Worm (Caenorhabditis elegans) whole organism, L4 larva: ENCODE results near the gene C27A2.7.

Source experiments
- F37D6.2 ChIP-seq: sonication (generic microtip); optimal IDR thresholded peaks from 2 replicates; lab custom pipeline; 2016; ENCODE audit warnings: mild to moderate bottlenecking, missing genetic modification characterization, missing compliant biosample characterization
- F49E8.2 ChIP-seq: sonication (generic microtip); optimal IDR thresholded peaks from 2 replicates; lab custom pipeline; 2016; ENCODE audit warnings: missing compliant biosample characterization, mild to moderate bottlenecking, missing genetic modification characterization, borderline replicate concordance
- T26A8.4 ChIP-seq: fragments of 200-800 bp; sonication (Bioruptor generic); IDR thresholded peaks from 2 replicates; pipeline ENCODE4 v1.3.6; 2022; ENCODE audit warnings: missing genetic modification characterization, missing compliant biosample characterization
- Y105C5A.15 ChIP-seq: fragments of 200-800 bp; sonication (Bioruptor generic); IDR thresholded peaks from 2 replicates; pipeline ENCODE4 v1.3.6; 2022; ENCODE audit warnings: missing genetic modification characterization, missing compliant biosample characterization
- Y75B8A.6 ChIP-seq: fragments of 200-800 bp; sonication (Bioruptor generic); IDR thresholded peaks from 2 replicates; pipeline ENCODE4 v1.3.6; 2022; ENCODE audit warnings: missing genetic modification reagents, missing genetic modification characterization, missing compliant biosample characterization
- ZK546.5 ChIP-seq, 2 experiments: sonication (generic microtip); optimal IDR thresholded peaks; 2 replicates each; lab custom pipeline; 2017; ENCODE audit warnings: missing biosample characterization in 2 of 2, missing genetic modification characterization in 2 of 2
- aha-1 ChIP-seq: fragments of 150-350 bp; peaks from one replicate; lab custom pipeline; 2014; ENCODE audit warnings: missing biosample characterization, missing genetic modification characterization
- aly-2 ChIP-seq: sonication (generic microtip); optimal IDR thresholded peaks from 2 replicates; lab custom pipeline; 2018; ENCODE audit warnings: missing biosample characterization, missing genetic modification characterization
- ama-1 ChIP-seq: fragments of 150-350 bp; optimal IDR thresholded peaks from 2 replicates; lab custom pipeline; 2014; ENCODE audit warnings: inconsistent platforms, mixed read lengths
- ceh-28 ChIP-seq: fragments of 150-350 bp; optimal IDR thresholded peaks from 2 replicates; lab custom pipeline; 2014; ENCODE audit warnings: missing biosample characterization, missing genetic modification reagents, missing genetic modification characterization
- ceh-44 ChIP-seq: fragments of 200-800 bp; sonication (Bioruptor generic); IDR thresholded peaks from 2 replicates; pipeline ENCODE4 v1.3.6; 2022; ENCODE audit warnings: missing genetic modification reagents, missing genetic modification characterization, missing compliant biosample characterization
- cey-2 ChIP-seq: sonication (generic microtip); optimal IDR thresholded peaks from 3 replicates; lab custom pipeline; 2017; ENCODE audit warnings: missing genetic modification characterization, mild to moderate bottlenecking, missing compliant biosample characterization, antibody characterized with exemption, borderline replicate concordance; ENCODE audit not compliant: insufficient read depth
- daf-12 ChIP-seq: fragments of 150-350 bp; optimal IDR thresholded peaks from 2 replicates; lab custom pipeline; 2014; ENCODE audit warnings: missing biosample characterization, missing genetic modification reagents, missing genetic modification characterization
- daf-16 ChIP-seq, 3 experiments: sonication (generic microtip); optimal IDR thresholded peaks; 2 replicates each; lab custom pipeline; 2016 to 2017; ENCODE audit warnings: missing genetic modification characterization in 3 of 3, missing genetic modification reagents in 3 of 3, mild to moderate bottlenecking in 2 of 3, missing compliant biosample characterization in 2 of 3, missing biosample characterization in 1 of 3, moderate library complexity in 1 of 3
- daf-19 ChIP-seq: fragments of 200-800 bp; sonication (Bioruptor generic); conservative IDR thresholded peaks from 2 replicates; pipeline ENCODE4 v1.3.6; 2022; ENCODE audit warnings: missing genetic modification characterization, missing compliant biosample characterization
- dmd-6 ChIP-seq: fragments of 200-800 bp; sonication (Bioruptor generic); IDR thresholded peaks from 2 replicates; pipeline ENCODE4 v1.3.6; 2022; ENCODE audit warnings: missing genetic modification reagents, missing genetic modification characterization, missing compliant biosample characterization
- dmd-8 ChIP-seq: fragments of 200-800 bp; sonication (Bioruptor generic); IDR thresholded peaks from 2 replicates; pipeline ENCODE4 v1.3.6; 2022; ENCODE audit warnings: missing genetic modification characterization, missing compliant biosample characterization
- dve-1 ChIP-seq: sonication (generic microtip); optimal IDR thresholded peaks from 2 replicates; lab custom pipeline; 2017; ENCODE audit warnings: antibody characterized with exemption, mild to moderate bottlenecking, missing genetic modification characterization, missing compliant biosample characterization; ENCODE audit not compliant: insufficient read depth
- hif-1 ChIP-seq, 2 experiments: sonication (generic microtip); optimal IDR thresholded peaks; 2 replicates each; lab custom pipeline; 2016 to 2017; ENCODE audit warnings: missing compliant biosample characterization in 2 of 2, missing genetic modification characterization in 2 of 2, missing genetic modification reagents in 2 of 2, missing genotype in 2 of 2, mild to moderate bottlenecking in 1 of 2
- hlh-30 ChIP-seq: sonication (generic microtip); optimal IDR thresholded peaks from 2 replicates; lab custom pipeline; 2017; ENCODE audit warnings: antibody characterized with exemption, mild to moderate bottlenecking, missing genetic modification characterization, missing compliant biosample characterization; ENCODE audit not compliant: insufficient read depth
- jun-1 ChIP-seq: fragments of 150-350 bp; optimal IDR thresholded peaks from 2 replicates; lab custom pipeline; 2014; ENCODE audit warnings: missing biosample characterization, missing genetic modification reagents, missing genetic modification characterization
- lin-13 ChIP-seq: fragments of 150-350 bp; optimal IDR thresholded peaks from 2 replicates; lab custom pipeline; 2014; ENCODE audit warnings: missing biosample characterization, missing genetic modification reagents, missing genetic modification characterization
- lsy-2 ChIP-seq, 2 experiments: fragments of 150-350 bp in 1 of 2; sonication (generic microtip) in 1 of 2; optimal IDR thresholded peaks; 2 replicates each; lab custom pipeline; 2014 to 2017; ENCODE audit warnings: missing biosample characterization in 2 of 2, missing genetic modification characterization in 2 of 2
- mdl-1 ChIP-seq, 2 experiments: fragments of 150-350 bp in 1 of 2; sonication (generic microtip) in 1 of 2; optimal IDR thresholded peaks; 2 replicates each; lab custom pipeline; 2014 to 2017; ENCODE audit warnings: missing biosample characterization in 2 of 2, missing genetic modification characterization in 2 of 2
- mes-2 ChIP-seq: sonication (generic microtip); optimal IDR thresholded peaks from 2 replicates; lab custom pipeline; 2016; ENCODE audit warnings: missing genotype, mild to moderate bottlenecking, missing genetic modification characterization, missing compliant biosample characterization; ENCODE audit not compliant: poor library complexity, severe bottlenecking
- mxl-2 ChIP-seq: fragments of 200-800 bp; sonication (Bioruptor generic); conservative IDR thresholded peaks from 2 replicates; pipeline ENCODE4 v1.3.6; 2022; ENCODE audit warnings: missing genetic modification reagents, missing genetic modification characterization, missing compliant biosample characterization
- mxl-3 ChIP-seq: fragments of 200-800 bp; sonication (Bioruptor generic); optimal IDR thresholded peaks from 2 replicates; lab custom pipeline; 2018; ENCODE audit warnings: mild to moderate bottlenecking, missing genetic modification characterization, missing compliant biosample characterization
- nhr-11 ChIP-seq: fragments of 150-350 bp; optimal IDR thresholded peaks from 2 replicates; lab custom pipeline; 2014; ENCODE audit warnings: missing biosample characterization, missing genetic modification characterization
- nhr-237 ChIP-seq: sonication (generic microtip); optimal IDR thresholded peaks from 2 replicates; lab custom pipeline; 2017; ENCODE audit warnings: missing biosample characterization, missing genetic modification characterization
- nhr-25 ChIP-seq: sonication (generic microtip); optimal IDR thresholded peaks from 2 replicates; lab custom pipeline; 2017; ENCODE audit warnings: missing genetic modification characterization, mild to moderate bottlenecking, missing compliant biosample characterization, antibody characterized with exemption, moderate library complexity, borderline replicate concordance; ENCODE audit not compliant: insufficient read depth
- nhr-28 ChIP-seq: fragments of 150-350 bp; optimal IDR thresholded peaks from 2 replicates; lab custom pipeline; 2014; ENCODE audit warnings: missing biosample characterization, missing genetic modification characterization
- nhr-42 ChIP-seq: fragments of 200-800 bp; sonication (Bioruptor generic); IDR thresholded peaks from 2 replicates; pipeline ENCODE4 v1.3.6; 2022; ENCODE audit warnings: missing genetic modification characterization, missing compliant biosample characterization
- nhr-48 ChIP-seq: sonication (generic microtip); optimal IDR thresholded peaks from 2 replicates; lab custom pipeline; 2016; ENCODE audit warnings: mild to moderate bottlenecking, missing genetic modification characterization, missing compliant biosample characterization
- pqm-1 ChIP-seq: sonication (generic microtip); optimal IDR thresholded peaks from 2 replicates; lab custom pipeline; 2017; ENCODE audit warnings: missing biosample characterization, missing genetic modification characterization
- rbr-2 ChIP-seq: sonication (generic microtip); optimal IDR thresholded peaks from 2 replicates; lab custom pipeline; 2016; ENCODE audit warnings: missing genotype, missing genetic modification characterization, missing compliant biosample characterization
- saeg-2 ChIP-seq: fragments of 200-800 bp; sonication (Bioruptor generic); IDR thresholded peaks from 2 replicates; pipeline ENCODE4 v1.3.6; 2022; ENCODE audit warnings: missing genetic modification reagents, missing genetic modification characterization, missing compliant biosample characterization
- snpc-1.2 ChIP-seq: fragments of 200-800 bp; sonication (Bioruptor generic); IDR thresholded peaks from 2 replicates; pipeline ENCODE4 v1.3.6; 2022; ENCODE audit warnings: missing genetic modification reagents, missing genetic modification characterization, missing compliant biosample characterization
- snpc-4 ChIP-seq: fragments of 150-350 bp; optimal IDR thresholded peaks from 2 replicates; lab custom pipeline; 2014; ENCODE audit warnings: missing biosample characterization, missing genetic modification characterization
- spr-3 ChIP-seq: fragments of 200-800 bp; sonication (Bioruptor generic); optimal IDR thresholded peaks from 2 replicates; lab custom pipeline; 2018; ENCODE audit warnings: mild to moderate bottlenecking, missing genetic modification characterization, missing compliant biosample characterization
- tra-1 ChIP-seq: fragments of 200-800 bp; sonication (Bioruptor generic); IDR thresholded peaks from 2 replicates; pipeline ENCODE4 v1.3.6; 2022; ENCODE audit warnings: missing genetic modification reagents, missing genetic modification characterization, missing compliant biosample characterization
- unc-130 ChIP-seq: sonication (generic microtip); optimal IDR thresholded peaks from 2 replicates; lab custom pipeline; 2016; ENCODE audit warnings: missing genetic modification reagents, missing genetic modification characterization, missing compliant biosample characterization
- unc-39 ChIP-seq: sonication (generic microtip); optimal IDR thresholded peaks from 2 replicates; lab custom pipeline; 2017; ENCODE audit warnings: missing biosample characterization, missing genetic modification characterization
- unc-62 ChIP-seq, 3 experiments: fragments of 150-350 bp in 1 of 3; sonication (generic microtip); optimal IDR thresholded peaks in 2 of 3; peaks in 1 of 3; 1 replicate in 1 of 3; 2 replicates in 2 of 3; lab custom pipeline; 2014 to 2017; ENCODE audit warnings: missing biosample characterization in 3 of 3, missing genetic modification characterization in 3 of 3, missing genetic modification reagents in 3 of 3, missing genotype in 1 of 3
- zip-2 ChIP-seq: fragments of 150-350 bp; optimal IDR thresholded peaks from 2 replicates; lab custom pipeline; 2014; ENCODE audit warnings: missing biosample characterization, missing genetic modification characterization

C27A2.7 gene

ce11 chrII:5086143-5086542 lies 15.0 kb upstream of the C27A2.7 start:
- TF ChIP-seq dmd-8 (no peak), mxl-3 (GFP tag; lab: Kevin White, UChicago) (no peak), daf-12 (tag; lab: Kevin White, UChicago) (no peak), unc-39 (no peak), nhr-48 (tag; lab: Kevin White, UChicago) (no peak), cey-2 (tag; lab: Kevin White, UChicago) (no peak), jun-1 (tag; lab: Kevin White, UChicago) (no peak), ama-1 (lab: Kevin White, UChicago) (no peak), mes-2 (tag; lab: Kevin White, UChicago) (peak; percentile 25), aha-1 (tag; lab: Kevin White, UChicago) (peak; percentile 64), nhr-42 (GFP tag; lab: Robert Waterston, UW) (no peak), daf-19 (GFP tag; lab: Robert Waterston, UW) (no peak), T26A8.4 (GFP tag; lab: Robert Waterston, UW) (no peak), mdl-1 (tag; optimal IDR thresholded peaks at IDR 0.05; lab: Kevin White, UChicago) (no peak), spr-3 (GFP tag; lab: Kevin White, UChicago) (no peak), aly-2 (tag; lab: Kevin White, UChicago) (no peak), zip-2 (tag; lab: Kevin White, UChicago) (no peak), nhr-28 (peak; percentile 15), F49E8.2 (tag; lab: Kevin White, UChicago) (no peak), dve-1 (peak; percentile 33), ZK546.5 (tag; optimal IDR thresholded peaks at IDR 0.05; lab: Kevin White, UChicago) (no peak), daf-16 (GFP tag; optimal IDR thresholded peaks at IDR 0.05; lab: Kevin White, UChicago) (no peak), daf-16 (tag; optimal IDR thresholded peaks at IDR 0.05; lab: Kevin White, UChicago) (peak; percentile 39), pqm-1 (tag; lab: Kevin White, UChicago) (peak; percentile 19), dmd-6 (GFP tag; lab: Robert Waterston, UW) (no peak; the same call in 1 of the 2 replicates), nhr-237 (no peak), lin-13 (GFP tag; lab: Kevin White, UChicago) (no peak), nhr-25 (tag; lab: Kevin White, UChicago) (no peak), Y75B8A.6 (no peak), saeg-2 (GFP tag; lab: Robert Waterston, UW) (no peak), snpc-1.2 (no peak), unc-62 (GFP tag; optimal IDR thresholded peaks at IDR 0.05 in 1 of 2; lab: Kevin White, UChicago) (no peak), unc-62 (tag; optimal IDR thresholded peaks at IDR 0.05; lab: Kevin White, UChicago) (no peak), ceh-44 (GFP tag; lab: Robert Waterston, UW) (no peak), ceh-28 (tag; lab: Kevin White, UChicago) (no peak), tra-1 (no peak), snpc-4 (no peak), unc-130 (GFP tag; lab: Kevin White, UChicago) (no peak), rbr-2 (no peak)

- TF ChIP-seq nhr-11 (tag; lab: Kevin White, UChicago) (no peak), Y105C5A.15 (GFP tag; lab: Robert Waterston, UW) (no peak), daf-16 (GFP tag; optimal IDR thresholded peaks at IDR 0.05; lab: Kevin White, UChicago) (no peak), daf-16 (tag; optimal IDR thresholded peaks at IDR 0.05; lab: Kevin White, UChicago) (peak; percentile 1), hlh-30 (tag; lab: Kevin White, UChicago) (peak; percentile 17), nhr-28 (peak; percentile 38), F37D6.2 (tag; lab: Kevin White, UChicago) (no peak), mxl-2 (no peak), hif-1 (tag; optimal IDR thresholded peaks at IDR 0.05; lab: Kevin White, UChicago) (no peak), aha-1 (tag; lab: Kevin White, UChicago) (peak; percentile 92), lsy-2 (tag; optimal IDR thresholded peaks at IDR 0.05; lab: Kevin White, UChicago) (no peak), unc-62 (GFP tag; optimal IDR thresholded peaks at IDR 0.05 in 1 of 2; lab: Kevin White, UChicago) (peak in 1 of 2 experiments; percentile 77), unc-62 (tag; optimal IDR thresholded peaks at IDR 0.05; lab: Kevin White, UChicago) (no peak)
Observed at ce11 chrII:5085450-5085849, 14.3 kb upstream of the C27A2.7 start, which contains the start of gene txt-9. Gene txt-9 (plus strand): TSS chrII:5085785.
